Worm (Caenorhabditis elegans) whole organism, L2 larva: ENCODE data around the gene acr-7.
A peak's percentile ranks its signal among the peaks of the same experiment; 100 is the strongest.

Experiments used
- C34F6.9 ChIP-seq: fragments of 150-350 bp; optimal IDR thresholded peaks from 2 replicates; lab custom pipeline; 2014; ENCODE audit warnings: missing biosample characterization, missing genetic modification characterization
- F13H6.1 ChIP-seq: sonication (generic microtip); optimal IDR thresholded peaks from 2 replicates; lab custom pipeline; 2016; ENCODE audit warnings: missing genetic modification characterization, missing compliant biosample characterization
- R02D3.7 ChIP-seq: fragments of 150-350 bp; optimal IDR thresholded peaks from 2 replicates; lab custom pipeline; 2014; ENCODE audit warnings: missing biosample characterization, missing genetic modification characterization
- Y55F3AM.14 ChIP-seq: fragments of 200-800 bp; sonication (Bioruptor generic); optimal IDR thresholded peaks from 2 replicates; lab custom pipeline; 2018; ENCODE audit warnings: mild to moderate bottlenecking, missing genetic modification characterization, missing compliant biosample characterization
- ZK546.5 ChIP-seq: sonication (generic microtip); optimal IDR thresholded peaks from 2 replicates; lab custom pipeline; 2017; ENCODE audit warnings: missing biosample characterization, missing genetic modification characterization
- alr-1 ChIP-seq: fragments of 150-350 bp; optimal IDR thresholded peaks from 2 replicates; lab custom pipeline; 2014; ENCODE audit warnings: missing biosample characterization, missing genetic modification characterization
- aly-2 ChIP-seq: fragments of 150-350 bp; optimal IDR thresholded peaks from 2 replicates; lab custom pipeline; 2014; ENCODE audit warnings: missing biosample characterization, missing genetic modification characterization
- blmp-1 ChIP-seq: sonication (generic microtip); optimal IDR thresholded peaks from 2 replicates; lab custom pipeline; 2017; ENCODE audit warnings: missing genetic modification characterization, mild to moderate bottlenecking, missing compliant biosample characterization, antibody characterized with exemption, moderate library complexity; ENCODE audit not compliant: insufficient read depth
- ceh-16 ChIP-seq: fragments of 150-350 bp; optimal IDR thresholded peaks from 2 replicates; lab custom pipeline; 2014; ENCODE audit warnings: missing biosample characterization, missing genetic modification characterization
- ceh-82 ChIP-seq: fragments of 150-350 bp; optimal IDR thresholded peaks from 2 replicates; lab custom pipeline; 2014; ENCODE audit warnings: missing biosample characterization, missing genetic modification characterization
- crh-2 ChIP-seq: sonication (generic microtip); optimal IDR thresholded peaks from 2 replicates; lab custom pipeline; 2017; ENCODE audit warnings: missing biosample characterization, missing genetic modification characterization
- dmd-4 ChIP-seq: sonication (generic microtip); optimal IDR thresholded peaks from 2 replicates; lab custom pipeline; 2017; ENCODE audit warnings: missing biosample characterization, missing genetic modification characterization
- egl-27 ChIP-seq: sonication (generic microtip); optimal IDR thresholded peaks from 3 replicates; lab custom pipeline; 2017; ENCODE audit warnings: missing biosample characterization, missing genetic modification reagents, missing genetic modification characterization
- elt-1 ChIP-seq: fragments of 150-350 bp; optimal IDR thresholded peaks from 2 replicates; lab custom pipeline; 2014; ENCODE audit warnings: missing biosample characterization, missing genetic modification characterization
- elt-3 ChIP-seq: sonication (generic microtip); optimal IDR thresholded peaks from 2 replicates; lab custom pipeline; 2017; ENCODE audit warnings: missing biosample characterization, missing genetic modification characterization
- fos-1 ChIP-seq: fragments of 150-350 bp; optimal IDR thresholded peaks from 2 replicates; lab custom pipeline; 2014; ENCODE audit warnings: missing biosample characterization, missing genetic modification characterization
- gmeb-1 ChIP-seq: fragments of 150-350 bp; optimal IDR thresholded peaks from 2 replicates; lab custom pipeline; 2014; ENCODE audit warnings: missing biosample characterization, missing genetic modification characterization
- lin-11 ChIP-seq: fragments of 150-350 bp; sonication (generic microtip); optimal IDR thresholded peaks from 2 replicates; lab custom pipeline; 2014; ENCODE audit warnings: missing biosample characterization, missing genetic modification characterization, inconsistent platforms, mixed read lengths
- lin-13 ChIP-seq: fragments of 150-350 bp; optimal IDR thresholded peaks from 2 replicates; lab custom pipeline; 2014; ENCODE audit warnings: missing biosample characterization, missing genetic modification reagents, missing genetic modification characterization
- lin-39 ChIP-seq: fragments of 150-350 bp; optimal IDR thresholded peaks from 2 replicates; lab custom pipeline; 2014; ENCODE audit warnings: missing biosample characterization, missing genetic modification reagents, missing genetic modification characterization
- lsy-2 ChIP-seq, 2 experiments: fragments of 150-350 bp in 1 of 2; sonication (generic microtip) in 1 of 2; optimal IDR thresholded peaks; 2 replicates each; lab custom pipeline; 2014 to 2017; ENCODE audit warnings: missing biosample characterization in 2 of 2, missing genetic modification characterization in 2 of 2
- mab-5 ChIP-seq: fragments of 150-350 bp; optimal IDR thresholded peaks from 2 replicates; lab custom pipeline; 2014; ENCODE audit warnings: missing biosample characterization, missing genetic modification characterization
- mbf-1 ChIP-seq: sonication (generic microtip); optimal IDR thresholded peaks from 2 replicates; lab custom pipeline; 2017; ENCODE audit warnings: missing biosample characterization, missing genetic modification characterization
- mdl-1 ChIP-seq, 2 experiments: fragments of 150-350 bp in 1 of 2; sonication (generic microtip) in 1 of 2; optimal IDR thresholded peaks; 2 replicates each; lab custom pipeline; 2017; ENCODE audit warnings: missing biosample characterization in 2 of 2, missing genetic modification characterization in 2 of 2
- nhr-11 ChIP-seq: fragments of 150-350 bp; optimal IDR thresholded peaks from 2 replicates; lab custom pipeline; 2014; ENCODE audit warnings: missing biosample characterization, missing genetic modification characterization
- nhr-12 ChIP-seq: fragments of 150-350 bp; optimal IDR thresholded peaks from 2 replicates; lab custom pipeline; 2014; ENCODE audit warnings: missing biosample characterization, missing genetic modification characterization
- nhr-129 ChIP-seq: fragments of 150-350 bp; optimal IDR thresholded peaks from 2 replicates; lab custom pipeline; 2014; ENCODE audit warnings: missing biosample characterization, missing genetic modification characterization
- nhr-21 ChIP-seq: fragments of 150-350 bp; optimal IDR thresholded peaks from 2 replicates; lab custom pipeline; 2014; ENCODE audit warnings: missing biosample characterization, missing genetic modification characterization
- nhr-23 ChIP-seq: fragments of 150-350 bp; optimal IDR thresholded peaks from 2 replicates; lab custom pipeline; 2014; ENCODE audit warnings: missing biosample characterization, missing genetic modification reagents, missing genetic modification characterization
- nhr-237 ChIP-seq: fragments of 150-350 bp; optimal IDR thresholded peaks from 2 replicates; lab custom pipeline; 2014; ENCODE audit warnings: missing biosample characterization, missing genetic modification characterization
- nhr-25 ChIP-seq: fragments of 150-350 bp; sonication (generic microtip); optimal IDR thresholded peaks from 3 replicates; lab custom pipeline; 2014; ENCODE audit warnings: missing biosample characterization, missing genetic modification characterization
- nhr-6 ChIP-seq: fragments of 150-350 bp; optimal IDR thresholded peaks from 2 replicates; lab custom pipeline; 2014; ENCODE audit warnings: missing biosample characterization, missing genetic modification characterization
- nhr-77 ChIP-seq: fragments of 150-350 bp; optimal IDR thresholded peaks from 2 replicates; lab custom pipeline; 2014; ENCODE audit warnings: missing biosample characterization, missing genetic modification characterization
- sem-4 ChIP-seq: fragments of 150-350 bp; optimal IDR thresholded peaks from 2 replicates; lab custom pipeline; 2014; ENCODE audit warnings: missing biosample characterization, missing genetic modification reagents, missing genetic modification characterization
- skn-1 ChIP-seq: sonication (generic microtip); optimal IDR thresholded peaks from 2 replicates; lab custom pipeline; 2017; ENCODE audit warnings: missing biosample characterization, missing genetic modification characterization
- sma-3 ChIP-seq: sonication (generic microtip); optimal IDR thresholded peaks from 2 replicates; lab custom pipeline; 2016; ENCODE audit warnings: missing genetic modification reagents, missing genetic modification characterization, missing compliant biosample characterization
- sma-9 ChIP-seq, 2 experiments: fragments of 150-350 bp in 1 of 2; sonication (generic microtip) in 1 of 2; optimal IDR thresholded peaks; 2 replicates each; lab custom pipeline; 2014 to 2016; ENCODE audit warnings: missing genetic modification characterization in 2 of 2, mild to moderate bottlenecking in 1 of 2, missing biosample characterization in 1 of 2, missing compliant biosample characterization in 1 of 2, missing genetic modification reagents in 1 of 2, moderate library complexity in 1 of 2
- snpc-4 ChIP-seq: fragments of 150-350 bp; optimal IDR thresholded peaks from 2 replicates; lab custom pipeline; 2014; ENCODE audit warnings: missing biosample characterization, missing genetic modification characterization
- unc-39 ChIP-seq: fragments of 150-350 bp; optimal IDR thresholded peaks from 2 replicates; lab custom pipeline; 2014; ENCODE audit warnings: missing biosample characterization, missing genetic modification characterization
- unc-55 ChIP-seq: fragments of 150-350 bp; sonication (generic microtip); optimal IDR thresholded peaks from 3 replicates; lab custom pipeline; 2014; ENCODE audit warnings: missing biosample characterization, missing genetic modification reagents, missing genetic modification characterization
- unc-62 ChIP-seq: fragments of 150-350 bp; optimal IDR thresholded peaks from 2 replicates; lab custom pipeline; 2014; ENCODE audit warnings: missing biosample characterization, missing genetic modification reagents, missing genetic modification characterization
- ztf-1 ChIP-seq: fragments of 200-800 bp; sonication (Bioruptor generic); conservative IDR thresholded peaks from 2 replicates; pipeline ENCODE4 v1.3.6; 2022; ENCODE audit warnings: missing genetic modification characterization, missing compliant biosample characterization
- ztf-11 ChIP-seq: sonication (generic microtip); optimal IDR thresholded peaks from 2 replicates; lab custom pipeline; 2017; ENCODE audit warnings: missing biosample characterization, missing genetic modification characterization
- ztf-4 ChIP-seq: fragments of 150-350 bp; optimal IDR thresholded peaks from 2 replicates; lab custom pipeline; 2014; ENCODE audit warnings: missing biosample characterization, missing genetic modification characterization

The acr-7 gene

DNA sequence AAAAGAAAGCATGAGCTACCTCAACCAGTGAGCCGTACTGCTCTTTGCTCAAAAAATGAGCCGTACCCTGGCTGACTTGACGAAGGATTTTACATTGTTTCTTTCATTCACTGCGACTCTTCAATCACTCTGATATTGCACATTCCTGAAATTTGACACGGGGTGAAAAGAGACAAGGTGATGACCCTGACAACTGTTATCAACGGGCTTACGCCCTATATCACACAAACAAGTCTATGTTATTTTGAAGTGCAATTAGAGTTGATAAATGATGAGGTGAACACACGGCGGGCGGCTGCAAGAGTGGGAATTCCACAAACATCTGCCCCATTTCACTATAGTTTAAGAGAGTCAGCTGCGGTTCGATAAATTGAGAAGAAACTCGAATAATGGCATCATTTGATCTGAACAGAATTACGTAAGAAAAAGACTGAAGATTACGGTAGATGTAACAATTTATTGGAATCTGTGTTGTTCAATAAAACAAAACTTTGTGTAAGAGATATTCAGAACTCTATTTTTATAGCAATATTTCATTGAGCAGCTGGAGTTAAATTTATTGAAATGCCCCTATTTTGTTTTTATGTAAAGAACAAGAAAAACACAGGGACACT is 12.9 kb downstream of the acr-7 start:
- TF ChIP-seq nhr-11 (tag; lab: Kevin White, UChicago) (no peak), lin-39 (tag; lab: Kevin White, UChicago) (peak; percentile 39), nhr-77 (tag; lab: Kevin White, UChicago) (no peak), nhr-25 (no peak), ceh-16 (tag; lab: Kevin White, UChicago) (no peak), nhr-21 (tag; lab: Kevin White, UChicago) (no peak), alr-1 (tag; lab: Kevin White, UChicago) (no peak), Y55F3AM.14 (no peak), ztf-11 (tag; lab: Kevin White, UChicago) (no peak), nhr-6 (tag; lab: Kevin White, UChicago) (peak; percentile 36), fos-1 (no peak), ceh-82 (no peak), blmp-1 (no peak), F13H6.1 (tag; lab: Kevin White, UChicago) (peak; percentile 92), mdl-1 (tag; optimal IDR thresholded peaks at IDR 0.05; lab: Kevin White, UChicago) (no peak), unc-55 (GFP tag; lab: Kevin White, UChicago) (no peak), crh-2 (tag; lab: Kevin White, UChicago) (no peak), nhr-237 (tag; lab: Kevin White, UChicago) (no peak), nhr-129 (tag; lab: Kevin White, UChicago) (peak; percentile 65), skn-1 (tag; lab: Kevin White, UChicago) (no peak), nhr-12 (tag; lab: Kevin White, UChicago) (no peak), elt-1 (no peak), ztf-4 (tag; lab: Kevin White, UChicago) (peak; percentile 30), R02D3.7 (tag; lab: Kevin White, UChicago) (no peak), aly-2 (tag; lab: Kevin White, UChicago) (no peak), lin-13 (GFP tag; lab: Kevin White, UChicago) (no peak), snpc-4 (tag; lab: Kevin White, UChicago) (no peak), sma-9 (GFP tag; optimal IDR thresholded peaks at IDR 0.05; lab: Kevin White, UChicago) (peak; percentile 81), sma-9 (tag; optimal IDR thresholded peaks at IDR 0.05; lab: Kevin White, UChicago) (no peak), ztf-1 (GFP tag; lab: Robert Waterston, UW) (no peak), unc-39 (tag; lab: Kevin White, UChicago) (no peak), nhr-23 (tag; lab: Kevin White, UChicago) (no peak), C34F6.9 (tag; lab: Kevin White, UChicago) (no peak), sma-3 (no peak), sem-4 (tag; lab: Kevin White, UChicago) (peak; percentile 58), elt-3 (tag; lab: Kevin White, UChicago) (no peak), ZK546.5 (tag; lab: Kevin White, UChicago) (no peak), lsy-2 (tag; optimal IDR thresholded peaks at IDR 0.05; lab: Kevin White, UChicago) (peak in 1 of 2 experiments; percentile 44), unc-62 (GFP tag; lab: Kevin White, UChicago) (no peak), lin-11 (tag; lab: Kevin White, UChicago) (no peak), gmeb-1 (tag; lab: Kevin White, UChicago) (no peak), mbf-1 (tag; lab: Kevin White, UChicago) (no peak), mab-5 (tag; lab: Kevin White, UChicago) (peak; percentile 44), egl-27 (tag; lab: Kevin White, UChicago) (no peak), dmd-4 (tag; lab: Kevin White, UChicago) (no peak)

DNA sequence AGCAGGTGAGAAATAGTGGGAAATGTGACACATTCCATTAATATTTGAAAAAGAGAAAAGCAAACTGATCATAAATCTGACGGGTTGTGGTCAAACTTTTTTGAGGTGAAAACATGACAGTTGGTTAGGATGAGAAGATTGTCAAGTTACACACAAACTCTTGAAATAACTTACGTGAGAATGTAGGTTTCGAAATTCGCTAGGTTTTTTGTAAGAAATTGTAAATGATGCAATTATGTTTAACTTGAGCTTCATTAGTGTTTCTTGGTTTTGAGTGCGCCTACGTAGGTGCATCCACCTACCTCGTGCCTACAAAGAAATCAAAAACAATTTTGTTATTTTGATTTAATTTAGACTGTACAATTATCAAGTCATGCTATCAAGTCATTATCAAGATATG is 14.3 kb downstream of the acr-7 start, which contains the start of gene cex-2:
cex-2 (minus strand) TSS at position 101 of the 400 bp plus-strand sequence.
- TF ChIP-seq unc-62 (GFP tag; lab: Kevin White, UChicago) (no peak), snpc-4 (tag; lab: Kevin White, UChicago) (no peak), ceh-82 (no peak), skn-1 (tag; lab: Kevin White, UChicago) (no peak), gmeb-1 (tag; lab: Kevin White, UChicago) (no peak), sem-4 (tag; lab: Kevin White, UChicago) (no peak), lsy-2 (tag; optimal IDR thresholded peaks at IDR 0.05; lab: Kevin White, UChicago) (no peak), ceh-16 (tag; lab: Kevin White, UChicago) (no peak), nhr-77 (tag; lab: Kevin White, UChicago) (no peak), sma-3 (no peak), nhr-6 (tag; lab: Kevin White, UChicago) (no peak), aly-2 (tag; lab: Kevin White, UChicago) (no peak), dmd-4 (tag; lab: Kevin White, UChicago) (no peak), alr-1 (tag; lab: Kevin White, UChicago) (no peak), ZK546.5 (tag; lab: Kevin White, UChicago) (no peak), mdl-1 (tag; optimal IDR thresholded peaks at IDR 0.05; lab: Kevin White, UChicago) (no peak), nhr-11 (tag; lab: Kevin White, UChicago) (no peak), ztf-4 (tag; lab: Kevin White, UChicago) (no peak), ztf-11 (tag; lab: Kevin White, UChicago) (no peak)
